Worm (Caenorhabditis elegans): Measurements from ENCODE around the gene pcf-11.
A peak's percentile ranks its signal among the peaks of the same experiment; 100 is the strongest.

The pcf-11 gene

DNA sequence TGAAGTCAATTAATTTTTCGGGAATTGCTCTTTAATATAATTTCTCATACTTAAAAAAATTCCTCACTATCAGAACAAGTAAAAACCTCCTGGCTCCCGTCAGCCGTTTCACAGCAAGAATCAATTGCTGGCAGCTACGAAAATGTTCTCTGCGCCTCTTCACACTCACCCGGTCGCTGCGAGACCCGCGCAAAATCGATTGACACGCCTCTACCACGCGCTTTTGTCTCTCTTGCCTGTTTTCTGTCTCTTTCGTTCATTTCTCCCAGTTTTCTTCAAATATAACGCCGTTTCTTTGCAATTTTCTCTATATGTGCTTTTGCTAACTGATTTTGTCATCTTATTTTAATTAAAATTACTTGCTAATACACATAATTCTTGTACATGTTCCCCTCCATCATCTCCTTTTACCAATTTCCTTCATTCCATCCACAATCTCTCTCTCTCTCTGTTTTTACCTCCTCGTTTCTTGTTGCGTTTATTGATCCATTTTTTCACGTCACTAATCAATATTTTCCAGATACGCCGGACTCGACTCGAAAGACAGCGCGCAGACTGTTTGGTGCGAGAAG, at the start of gene pcf-11:
pcf-11 (plus strand) TSS at position 522 of the 572 bp plus-strand sequence.
- TF ChIP-seq efl-1 (optimal IDR thresholded peaks at IDR 0.05) (peak; percentile 66 to 71), efl-1 (GFP tag; optimal IDR thresholded peaks at IDR 0.05 in 1 of 2) (peak; percentile 54 to 96), F16B12.6 (tag; optimal IDR thresholded peaks at IDR 0.05) (peak; percentile 35), sox-4 (tag; optimal IDR thresholded peaks at IDR 0.05) (no peak), snpc-4 (tag; optimal IDR thresholded peaks at IDR 0.05) (no peak), ama-1 (optimal IDR thresholded peaks at IDR 0.05) (peak; percentile 53), dpl-1 (GFP tag; optimal IDR thresholded peaks at IDR 0.05) (peak; percentile 51 to 63 (median 55)), dsc-1 (tag; optimal IDR thresholded peaks at IDR 0.05) (peak; percentile 25), ztf-11 (tag; optimal IDR thresholded peaks at IDR 0.05) (no peak), lin-15B (tag; optimal IDR thresholded peaks at IDR 0.05) (no peak), nhr-19 (GFP tag; conservative IDR thresholded peaks at IDR 0.05) (peak; percentile 41; the same call in 1 of the 2 replicates), swsn-7 (tag; optimal IDR thresholded peaks at IDR 0.05) (peak; percentile 51), xbp-1 (tag; optimal IDR thresholded peaks at IDR 0.05) (peak; percentile 53), unc-98 (GFP tag; IDR thresholded peaks at IDR 0.05) (no peak), C16A3.4 (tag; optimal IDR thresholded peaks at IDR 0.05) (peak; percentile 34), elt-3 (tag; optimal IDR thresholded peaks at IDR 0.05) (peak in 2 of 6 experiments; percentile 5 to 8), nhr-28 (tag; optimal IDR thresholded peaks at IDR 0.05) (no peak), skn-1 (tag; optimal IDR thresholded peaks at IDR 0.05) (peak; percentile 58), unc-62 (GFP tag; optimal IDR thresholded peaks at IDR 0.05) (no peak), ceh-63 (GFP tag; optimal IDR thresholded peaks at IDR 0.05) (no peak), grh-1 (GFP tag; IDR thresholded peaks at IDR 0.05) (no peak), hpl-2 (GFP tag; optimal IDR thresholded peaks at IDR 0.05) (no peak), nhr-237 (tag; optimal IDR thresholded peaks at IDR 0.05) (no peak), pax-3 (tag; optimal IDR thresholded peaks at IDR 0.05) (no peak), isw-1 (GFP tag; IDR thresholded peaks at IDR 0.05) (peak; percentile 56), nhr-90 (tag; optimal IDR thresholded peaks at IDR 0.05; ENCODE audit: poor library complexity) (peak; percentile 36), unc-86 (tag; optimal IDR thresholded peaks at IDR 0.05) (peak; percentile 53), ces-1 (GFP tag; optimal IDR thresholded peaks at IDR 0.05) (no peak), nhr-20 (tag; optimal IDR thresholded peaks at IDR 0.05) (peak; percentile 38), fkh-10 (GFP tag; optimal IDR thresholded peaks at IDR 0.05) (no peak), lir-3 (tag; optimal IDR thresholded peaks at IDR 0.05; ENCODE audit: poor library complexity) (peak; percentile 43), egl-13 (tag; optimal IDR thresholded peaks at IDR 0.05) (no peak), tbx-2 (tag; optimal IDR thresholded peaks at IDR 0.05) (peak; percentile 45), ceh-82 (tag; optimal IDR thresholded peaks at IDR 0.05) (peak; percentile 24 to 84 (median 40)), mep-1 (tag; optimal IDR thresholded peaks at IDR 0.05) (peak; percentile 33), zag-1 (tag; optimal IDR thresholded peaks at IDR 0.05) (no peak), nhr-12 (tag; optimal IDR thresholded peaks at IDR 0.05) (no peak), ceh-8 (GFP tag; optimal IDR thresholded peaks at IDR 0.05) (no peak), unc-30 (tag; optimal IDR thresholded peaks at IDR 0.05) (no peak), lin-35 (GFP tag; optimal IDR thresholded peaks at IDR 0.05) (peak; percentile 69 to 75), mdl-1 (tag; optimal IDR thresholded peaks at IDR 0.05) (peak in 1 of 2 experiments; percentile 80), lin-14 (GFP tag; optimal IDR thresholded peaks at IDR 0.05) (peak; percentile 74), ceh-90 (tag; optimal IDR thresholded peaks at IDR 0.05) (no peak), aly-2 (tag; optimal IDR thresholded peaks at IDR 0.05) (no peak), nhr-11 (tag; optimal IDR thresholded peaks at IDR 0.05) (no peak), blmp-1 (tag; optimal IDR thresholded peaks at IDR 0.05) (peak; percentile 13), fkh-8 (tag; optimal IDR thresholded peaks at IDR 0.05) (peak; percentile 40), zip-4 (GFP tag; optimal IDR thresholded peaks at IDR 0.05) (no peak), egl-27 (tag; optimal IDR thresholded peaks at IDR 0.05) (no peak), rnt-1 (tag; optimal IDR thresholded peaks at IDR 0.05) (peak; percentile 63), jun-1 (tag; optimal IDR thresholded peaks at IDR 0.05) (peak; percentile 10), nhr-71 (tag; optimal IDR thresholded peaks at IDR 0.05) (peak; percentile 69), nhr-77 (tag; optimal IDR thresholded peaks at IDR 0.05) (peak; percentile 60)

All from whole organism, L1 larva.